Worm (Caenorhabditis elegans) whole organism, L3 larva: ENCODE measurements around the gene F19H8.2.

Source experiments
- R02D3.7 ChIP-seq: fragments of 150-350 bp; optimal IDR thresholded peaks from 2 replicates; lab custom pipeline; 2014; ENCODE audit warnings: missing biosample characterization, missing genetic modification characterization
- ZK546.5 ChIP-seq: sonication (generic microtip); optimal IDR thresholded peaks from 2 replicates; lab custom pipeline; 2017; ENCODE audit warnings: missing biosample characterization, missing genetic modification characterization
- aly-2 ChIP-seq: fragments of 150-350 bp; optimal IDR thresholded peaks from 2 replicates; lab custom pipeline; 2014; ENCODE audit warnings: missing biosample characterization, missing genetic modification characterization
- ceh-16 ChIP-seq: sonication (generic microtip); optimal IDR thresholded peaks from 2 replicates; lab custom pipeline; 2017; ENCODE audit warnings: missing biosample characterization, missing genetic modification characterization
- ceh-28 ChIP-seq: fragments of 150-350 bp; optimal IDR thresholded peaks from 2 replicates; lab custom pipeline; 2014; ENCODE audit warnings: missing biosample characterization, missing genetic modification reagents, missing genetic modification characterization
- ceh-82 ChIP-seq: fragments of 150-350 bp; optimal IDR thresholded peaks from 2 replicates; lab custom pipeline; 2014; ENCODE audit warnings: missing biosample characterization, missing genetic modification characterization
- daf-12 ChIP-seq: fragments of 150-350 bp; optimal IDR thresholded peaks from 2 replicates; lab custom pipeline; 2014; ENCODE audit warnings: missing biosample characterization, missing genetic modification reagents, missing genetic modification characterization
- egl-5 ChIP-seq: fragments of 150-350 bp; optimal IDR thresholded peaks from 2 replicates; lab custom pipeline; 2017; ENCODE audit warnings: missing biosample characterization, missing genetic modification reagents, missing genetic modification characterization, inconsistent platforms
- elt-1 ChIP-seq: fragments of 150-350 bp; optimal IDR thresholded peaks from 2 replicates; lab custom pipeline; 2014; ENCODE audit warnings: missing biosample characterization, missing genetic modification characterization
- eor-1 ChIP-seq, 2 experiments: fragments of 150-350 bp; optimal IDR thresholded peaks; 2 replicates each; lab custom pipeline; 2014 to 2018; ENCODE audit warnings: missing biosample characterization in 2 of 2, missing genetic modification characterization in 2 of 2
- fkh-10 ChIP-seq: sonication (generic microtip); optimal IDR thresholded peaks from 2 replicates; lab custom pipeline; 2017; ENCODE audit warnings: missing biosample characterization, missing genetic modification reagents, missing genetic modification characterization
- fkh-2 ChIP-seq: fragments of 150-350 bp; optimal IDR thresholded peaks from 2 replicates; lab custom pipeline; 2014; ENCODE audit warnings: missing biosample characterization, missing genetic modification reagents, missing genetic modification characterization
- hmg-11 ChIP-seq: sonication (generic microtip); optimal IDR thresholded peaks from 2 replicates; lab custom pipeline; 2016; ENCODE audit warnings: missing genetic modification characterization, missing compliant biosample characterization
- lin-39 ChIP-seq: fragments of 150-350 bp; optimal IDR thresholded peaks from 2 replicates; lab custom pipeline; 2018; ENCODE audit warnings: missing biosample characterization, missing genetic modification reagents, missing genetic modification characterization
- lsy-12 ChIP-seq: sonication (generic microtip); optimal IDR thresholded peaks from 2 replicates; lab custom pipeline; 2016; ENCODE audit warnings: mild to moderate bottlenecking, missing genetic modification characterization, missing compliant biosample characterization
- mdl-1 ChIP-seq: fragments of 150-350 bp; optimal IDR thresholded peaks from 2 replicates; lab custom pipeline; 2014; ENCODE audit warnings: missing biosample characterization, missing genetic modification characterization
- mml-1 ChIP-seq: fragments of 150-350 bp; sonication (generic microtip); optimal IDR thresholded peaks from 3 replicates; lab custom pipeline; 2014; ENCODE audit warnings: missing biosample characterization, missing genetic modification characterization
- nfya-1 ChIP-seq: sonication (generic microtip); optimal IDR thresholded peaks from 2 replicates; lab custom pipeline; 2017; ENCODE audit warnings: missing genetic modification characterization, mild to moderate bottlenecking, missing compliant biosample characterization, antibody characterized with exemption, moderate library complexity; ENCODE audit not compliant: insufficient read depth
- nhr-12 ChIP-seq: fragments of 150-350 bp; optimal IDR thresholded peaks from 2 replicates; lab custom pipeline; 2014; ENCODE audit warnings: missing biosample characterization, missing genetic modification characterization
- nhr-23 ChIP-seq: fragments of 150-350 bp; optimal IDR thresholded peaks from 2 replicates; lab custom pipeline; 2014; ENCODE audit warnings: missing biosample characterization, missing genetic modification reagents, missing genetic modification characterization
- nhr-28 ChIP-seq: fragments of 150-350 bp; optimal IDR thresholded peaks from 2 replicates; lab custom pipeline; 2014; ENCODE audit warnings: missing biosample characterization, missing genetic modification characterization
- nhr-43 ChIP-seq: sonication (generic microtip); optimal IDR thresholded peaks from 2 replicates; lab custom pipeline; 2016; ENCODE audit warnings: mild to moderate bottlenecking, missing genetic modification characterization, missing compliant biosample characterization; ENCODE audit not compliant: poor library complexity, severe bottlenecking
- nhr-67 ChIP-seq: fragments of 150-350 bp; optimal IDR thresholded peaks from 2 replicates; lab custom pipeline; 2014; ENCODE audit warnings: missing biosample characterization, missing genetic modification characterization
- pha-4 ChIP-seq: fragments of 150-350 bp; optimal IDR thresholded peaks from 2 replicates; lab custom pipeline; 2014; ENCODE audit warnings: missing biosample characterization, missing genetic modification reagents, missing genetic modification characterization
- pqm-1 ChIP-seq: fragments of 150-350 bp; optimal IDR thresholded peaks from 2 replicates; lab custom pipeline; 2017; ENCODE audit warnings: missing biosample characterization, missing genetic modification characterization, inconsistent platforms
- sea-2 ChIP-seq: fragments of 150-350 bp; sonication (generic microtip); optimal IDR thresholded peaks from 4 replicates; lab custom pipeline; 2014; ENCODE audit warnings: missing biosample characterization, missing genetic modification reagents, missing genetic modification characterization
- skn-1 ChIP-seq: fragments of 150-350 bp; optimal IDR thresholded peaks from 2 replicates; lab custom pipeline; 2014; ENCODE audit warnings: missing biosample characterization, missing genetic modification characterization
- tbx-2 ChIP-seq: sonication (generic microtip); optimal IDR thresholded peaks from 2 replicates; lab custom pipeline; 2016; ENCODE audit warnings: mild to moderate bottlenecking, missing genetic modification characterization, missing compliant biosample characterization
- unc-39 ChIP-seq: sonication (generic microtip); optimal IDR thresholded peaks from 4 replicates; lab custom pipeline; 2017; ENCODE audit warnings: missing biosample characterization, missing genetic modification characterization
- unc-62 ChIP-seq: fragments of 150-350 bp; sonication (generic microtip); optimal IDR thresholded peaks from 4 replicates; lab custom pipeline; 2014; ENCODE audit warnings: missing biosample characterization, missing genetic modification reagents, missing genetic modification characterization
- zag-1 ChIP-seq: fragments of 150-350 bp; optimal IDR thresholded peaks from 2 replicates; lab custom pipeline; 2014; ENCODE audit warnings: missing biosample characterization, missing genetic modification characterization

The F19H8.2 gene

DNA sequence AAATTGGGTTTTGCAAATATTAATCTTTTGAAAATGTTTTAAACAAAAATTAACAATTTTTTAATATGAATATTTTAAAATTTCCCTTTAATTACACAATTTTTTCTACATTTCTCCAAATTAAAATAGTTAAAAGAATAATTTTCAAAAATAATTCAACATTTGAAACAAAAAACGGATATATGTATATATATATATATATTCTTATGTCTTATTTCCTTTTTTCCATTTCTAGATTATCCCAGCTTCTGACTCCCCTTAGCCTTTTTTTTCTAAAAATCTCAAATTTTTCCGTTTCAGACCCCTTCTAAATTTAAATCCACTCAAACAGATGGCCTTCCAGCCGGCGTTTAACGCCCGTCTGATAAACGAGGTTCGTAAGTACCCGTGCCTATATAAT lies 32.4 kb downstream of the F19H8.2 start, which contains the start of gene madf-5:
TSS of gene madf-5 (plus strand) at position 301 of the 400 bp plus-strand sequence.
- no peak for TF ChIP-seq elt-1 (tag; lab: Kevin White, UChicago)
- TF ChIP-seq pqm-1, result no peak
- TF ChIP-seq eor-1 (tag; optimal IDR thresholded peaks at IDR 0.05; lab: Kevin White, UChicago), result no peak
- no peak for TF ChIP-seq skn-1 (tag; lab: Kevin White, UChicago)
- TF ChIP-seq, all 47 proteins: peak for 0

DNA sequence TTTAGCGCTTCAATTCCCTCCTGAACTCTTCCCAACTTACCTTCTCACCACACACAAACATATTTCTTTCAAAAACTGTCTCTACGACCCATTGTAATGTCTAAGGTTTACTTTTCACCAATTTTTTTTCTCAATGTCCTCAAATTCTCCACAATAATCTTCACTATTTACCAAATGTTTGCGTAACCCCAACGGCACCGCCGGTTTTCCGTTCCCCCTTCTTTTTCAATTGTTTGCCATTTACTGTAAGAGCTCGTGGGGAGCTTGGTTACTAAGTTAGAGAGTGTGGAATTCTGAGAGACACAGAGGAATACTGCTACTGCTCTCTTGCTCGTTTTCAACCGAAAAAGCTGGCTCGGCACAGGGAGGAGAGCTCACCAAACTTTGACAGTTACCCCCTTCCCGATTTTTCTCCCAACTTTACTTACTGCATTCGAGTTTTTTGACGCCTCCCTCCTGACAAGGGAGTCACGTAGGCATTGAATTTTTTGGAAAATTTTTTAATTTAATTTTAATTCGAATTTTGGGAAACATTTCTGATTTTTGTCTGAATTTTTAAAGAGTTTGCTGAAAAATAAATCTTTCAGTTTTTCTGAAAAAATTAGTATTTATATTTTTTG lies 35.0 kb downstream of the F19H8.2 start:
- TF ChIP-seq nfya-1 (tag; lab: Kevin White, UChicago) (no peak), pha-4 (tag; lab: Kevin White, UChicago) (peak; percentile 88)
- TF ChIP-seq, all 47 proteins: peak for 1

DNA sequence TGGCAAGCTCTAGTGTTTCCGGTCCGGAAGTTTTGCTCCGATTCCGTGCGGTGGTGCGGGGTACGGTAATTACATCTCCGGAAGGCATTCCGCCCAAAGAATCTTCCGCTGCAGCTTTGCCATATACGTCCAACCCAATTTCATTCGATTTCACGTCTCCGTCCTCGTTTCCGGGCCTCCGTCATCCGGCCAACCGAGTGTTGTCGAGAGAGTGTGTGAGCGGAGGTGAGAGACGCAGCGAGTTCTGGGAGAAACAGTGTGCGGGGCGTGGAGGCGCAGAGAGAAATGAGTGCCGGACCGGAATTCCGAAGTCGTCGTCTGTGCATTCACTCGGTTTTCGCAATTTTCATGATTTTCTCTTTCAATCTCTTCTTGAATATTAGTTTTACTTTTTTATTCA lies 36.3 kb downstream of the F19H8.2 start:
- no peak for TF ChIP-seq R02D3.7
- TF ChIP-seq eor-1 (tag; optimal IDR thresholded peaks at IDR 0.05; lab: Kevin White, UChicago), result no peak
- no peak for TF ChIP-seq ceh-16 (tag; lab: Kevin White, UChicago)
- TF ChIP-seq pqm-1, result no peak
- TF ChIP-seq tbx-2 (tag; lab: Kevin White, UChicago), result peak; percentile 65
- peak; percentile 25 for TF ChIP-seq nfya-1 (tag; lab: Kevin White, UChicago)
- TF ChIP-seq mml-1 (tag; lab: Kevin White, UChicago), result no peak
- no peak for TF ChIP-seq pha-4 (tag; lab: Kevin White, UChicago)
- no peak for TF ChIP-seq nhr-67 (tag; lab: Kevin White, UChicago)
- TF ChIP-seq nhr-12 (tag; lab: Kevin White, UChicago), result no peak
- TF ChIP-seq lin-39 (tag; lab: Kevin White, UChicago), result peak; percentile 53
- no peak for TF ChIP-seq ceh-82 (tag; lab: Kevin White, UChicago)
- no peak for TF ChIP-seq nhr-23 (tag; lab: Kevin White, UChicago)
- no peak for TF ChIP-seq ceh-28
- no peak for TF ChIP-seq daf-12 (tag; lab: Kevin White, UChicago)
- no peak for TF ChIP-seq aly-2 (tag; lab: Kevin White, UChicago)
- no peak for TF ChIP-seq zag-1
- no peak for TF ChIP-seq fkh-2 (tag; lab: Kevin White, UChicago)
- peak; percentile 56 for TF ChIP-seq hmg-11 (tag; lab: Kevin White, UChicago)
- TF ChIP-seq unc-39, result no peak
- TF ChIP-seq skn-1 (tag; lab: Kevin White, UChicago), result no peak
- TF ChIP-seq nhr-43 (tag; lab: Kevin White, UChicago), result no peak
- TF ChIP-seq nhr-28 (tag; lab: Kevin White, UChicago), result no peak
- no peak for TF ChIP-seq ZK546.5
- peak; percentile 60 for TF ChIP-seq fkh-10 (GFP tag; lab: Kevin White, UChicago)
- TF ChIP-seq elt-1 (tag; lab: Kevin White, UChicago), result no peak
- TF ChIP-seq egl-5, result no peak
- TF ChIP-seq sea-2, result no peak
- TF ChIP-seq mdl-1, result no peak
- no peak for TF ChIP-seq lsy-12 (tag; lab: Kevin White, UChicago)

DNA sequence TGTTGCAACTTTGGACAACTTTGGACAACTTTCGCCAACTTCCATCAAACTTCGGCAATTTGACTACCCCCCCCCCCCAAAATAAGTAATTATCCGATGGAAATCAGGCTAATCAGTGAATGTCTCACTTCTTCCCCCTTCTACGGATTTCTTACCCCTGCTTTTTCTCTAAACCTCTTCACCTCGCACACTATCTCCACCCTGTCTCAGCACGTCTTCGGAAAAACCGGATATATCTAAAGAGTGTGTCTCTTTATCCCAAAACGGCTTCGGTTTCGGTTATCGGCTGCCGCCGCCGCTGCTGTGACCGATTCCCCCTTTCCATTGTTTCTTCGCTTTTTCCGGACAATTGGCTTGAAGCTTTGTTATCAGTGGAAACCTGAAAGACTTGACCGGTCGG lies 37.9 kb downstream of the F19H8.2 start:
- no peak for TF ChIP-seq R02D3.7
- no peak for TF ChIP-seq daf-12 (tag; lab: Kevin White, UChicago)
- TF ChIP-seq unc-62, result no peak
- TF ChIP-seq unc-39, result no peak
- TF ChIP-seq, all 47 proteins: peak for 0

DNA sequence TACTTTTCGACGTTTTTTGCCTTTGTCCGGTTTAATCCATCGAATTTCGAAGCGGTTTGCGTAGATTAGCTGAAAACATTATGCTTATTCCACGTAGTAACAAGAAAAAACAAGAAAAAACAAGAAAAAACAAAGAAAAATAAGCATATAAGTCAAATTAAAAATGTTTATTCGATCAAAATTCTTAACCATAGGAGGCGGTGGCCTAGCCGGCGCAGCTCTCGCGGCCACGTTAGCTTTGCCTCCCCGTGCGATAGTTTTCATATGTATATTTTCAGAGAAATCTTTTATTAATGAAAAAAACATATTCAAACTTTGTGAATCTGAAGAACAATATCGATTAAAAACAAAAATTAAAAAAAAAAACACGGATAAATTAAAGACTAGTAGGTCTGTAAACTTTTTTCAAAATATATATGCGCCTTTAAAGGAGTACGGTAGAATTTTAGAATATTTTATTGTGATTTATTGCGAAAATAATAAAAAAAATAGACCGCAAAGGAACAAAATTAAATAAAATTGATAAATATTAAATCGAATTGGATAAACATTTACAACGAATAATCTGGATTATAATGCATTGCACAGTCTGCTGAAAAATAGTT lies 41.8 kb downstream of the F19H8.2 start:
- peak; percentile 44 for TF ChIP-seq nfya-1 (tag; lab: Kevin White, UChicago)
